Fruit fly (Drosophila melanogaster): ENCODE data around the gene amd.

The amd gene

DNA sequence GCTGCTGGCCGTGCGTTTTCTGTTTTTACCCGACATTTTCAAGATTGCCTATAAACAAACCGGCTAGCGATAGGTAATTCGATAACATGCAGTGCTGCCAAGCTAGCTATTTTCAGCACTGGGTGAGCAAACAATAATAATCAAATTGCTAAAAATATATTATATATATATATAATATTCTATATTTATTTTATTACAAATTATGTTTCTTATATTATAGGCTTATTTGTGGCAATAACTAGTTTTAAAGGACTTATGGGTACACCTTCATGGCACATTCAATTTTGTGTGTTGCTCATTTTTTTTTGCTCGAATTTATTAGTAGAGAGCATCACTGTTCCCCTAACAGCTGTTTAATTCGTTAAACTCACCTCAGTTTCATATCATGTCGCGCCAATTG lies 16.9 kb downstream of the amd start (continued):
- TF ChIP-seq scrt (GFP tag; optimal IDR thresholded peaks at IDR 0.05): no peak
- no peak for TF ChIP-seq h (optimal IDR thresholded peaks at IDR 0.05)
- 0 out of 2 replicates have a peak, but pooled peaks have one; percentile 34 for TF ChIP-seq CG14014 (GFP tag; IDR thresholded peaks at IDR 0.05)
- TF ChIP-seq CG31441 (GFP tag; IDR thresholded peaks at IDR 0.05): no peak; the same call in 1 of the 2 replicates
- TF ChIP-seq CG12071 (GFP tag; optimal IDR thresholded peaks at IDR 0.05): no peak
- TF ChIP-seq wdn (GFP tag; IDR thresholded peaks at IDR 0.05): no peak
- TF ChIP-seq phol (tag; optimal IDR thresholded peaks at IDR 0.05): peak; percentile 75
- 0 out of 3 replicates have a peak, but pooled peaks have one; percentile 44 for TF ChIP-seq Dbx (GFP tag; IDR thresholded peaks at IDR 0.05)
- peak; percentile 18 for TF ChIP-seq sens (GFP tag)
- no peak for TF ChIP-seq B-H1 (GFP tag; IDR thresholded peaks at IDR 0.05)
- TF ChIP-seq pho (GFP tag; optimal IDR thresholded peaks at IDR 0.05): no peak
- peak; percentile 52; the same call in 2 of the 3 replicates for TF ChIP-seq croc (GFP tag; conservative IDR thresholded peaks at IDR 0.05)
- no peak for TF ChIP-seq slou (GFP tag; optimal IDR thresholded peaks at IDR 0.05)
- no peak for TF ChIP-seq psq (GFP tag; optimal IDR thresholded peaks at IDR 0.05)
- peak; percentile 67 for TF ChIP-seq CG12299 (tag; optimal IDR thresholded peaks at IDR 0.05)
- TF ChIP-seq gem (tag; optimal IDR thresholded peaks at IDR 0.05): no peak
- no peak for TF ChIP-seq Bgb (GFP tag; IDR thresholded peaks at IDR 0.05; ENCODE audit: partially characterized antibody)
- peak; percentile 25 for TF ChIP-seq Max (GFP tag; optimal IDR thresholded peaks at IDR 0.05)
- peak; percentile 65 for TF ChIP-seq gsb-n (tag; optimal IDR thresholded peaks at IDR 0.05)
- no peak for TF ChIP-seq HmgD (GFP tag; optimal IDR thresholded peaks at IDR 0.05)
- no peak for TF ChIP-seq C15 (GFP tag; IDR thresholded peaks at IDR 0.05)
- TF ChIP-seq CG3065 (GFP tag; optimal IDR thresholded peaks at IDR 0.05): no peak
- peak; percentile 63 for TF ChIP-seq Xbp1 (GFP tag; optimal IDR thresholded peaks at IDR 0.05)
- TF ChIP-seq CG7357 (GFP tag; IDR thresholded peaks at IDR 0.05): no peak
- peak; percentile 47 for TF ChIP-seq CG4424 (GFP tag; optimal IDR thresholded peaks at IDR 0.05)
- peak; percentile 35 for TF ChIP-seq Adf1 (GFP tag; IDR thresholded peaks at IDR 0.05)
- peak; percentile 65 for TF ChIP-seq CG17829 (tag; optimal IDR thresholded peaks at IDR 0.05)
- TF ChIP-seq bsh (GFP tag; optimal IDR thresholded peaks at IDR 0.05): peak in 1 of 2 experiments; percentile 65
- no peak for TF ChIP-seq CG17612 (GFP tag; IDR thresholded peaks at IDR 0.05)
- TF ChIP-seq CG6813 (GFP tag; optimal IDR thresholded peaks at IDR 0.05): no peak
- TF ChIP-seq CG12219 (GFP tag; optimal IDR thresholded peaks at IDR 0.05): no peak
- no peak for TF ChIP-seq CG14050 (GFP tag; IDR thresholded peaks at IDR 0.05)
- no peak for TF ChIP-seq Sox100B (GFP tag; optimal IDR thresholded peaks at IDR 0.05)
- TF ChIP-seq run (tag; optimal IDR thresholded peaks at IDR 0.05): peak; percentile 9
- TF ChIP-seq Elba2 (GFP tag; optimal IDR thresholded peaks at IDR 0.05): no peak
- TF ChIP-seq crp (GFP tag; optimal IDR thresholded peaks at IDR 0.05): peak; percentile 66 to 91
- peak; percentile 73 for TF ChIP-seq CG10267 (tag; optimal IDR thresholded peaks at IDR 0.05)
- TF ChIP-seq CG7556 (GFP tag; optimal IDR thresholded peaks at IDR 0.05): peak; percentile 58
- TF ChIP-seq gt (GFP tag; IDR thresholded peaks at IDR 0.05): no peak
- peak; percentile 64 for TF ChIP-seq CG13775 (GFP tag; optimal IDR thresholded peaks at IDR 0.05)
- TF ChIP-seq CG3281 (GFP tag; optimal IDR thresholded peaks at IDR 0.05): peak; percentile 63
- 0 out of 2 replicates have a peak, but pooled peaks have one; percentile 22 for TF ChIP-seq CG31224 (GFP tag; IDR thresholded peaks at IDR 0.05)
- no peak for TF ChIP-seq org-1 (GFP tag; optimal IDR thresholded peaks at IDR 0.05)
- TF ChIP-seq BtbVII (GFP tag; optimal IDR thresholded peaks at IDR 0.05): peak; percentile 40
- TF ChIP-seq CG34376 (GFP tag; optimal IDR thresholded peaks at IDR 0.05): peak; percentile 20
- TF ChIP-seq CG10147 (GFP tag; optimal IDR thresholded peaks at IDR 0.05): peak; percentile 82
- TF ChIP-seq CG2712 (tag; optimal IDR thresholded peaks at IDR 0.05): peak; percentile 66
- no peak for TF ChIP-seq CG15011 (GFP tag; optimal IDR thresholded peaks at IDR 0.05)
- TF ChIP-seq sima (GFP tag; optimal IDR thresholded peaks at IDR 0.05): no peak
- TF ChIP-seq CG7987 (GFP tag; optimal IDR thresholded peaks at IDR 0.05): no peak
- TF ChIP-seq CG42726 (GFP tag; IDR thresholded peaks at IDR 0.05; ENCODE audit: partially characterized antibody): no peak
